Worm (Caenorhabditis elegans) whole organism, young adult: ENCODE results near the gene K08H10.10.

Source experiments
- B0261.1 ChIP-seq: sonication (generic microtip); optimal IDR thresholded peaks from 2 replicates; lab custom pipeline; 2016; ENCODE audit warnings: mild to moderate bottlenecking, missing genetic modification characterization, moderate library complexity, missing compliant biosample characterization
- D2030.7 ChIP-seq: fragments of 200-800 bp; sonication (Bioruptor generic); IDR thresholded peaks from 2 replicates; pipeline ENCODE4 v1.3.6; 2022; ENCODE audit warnings: missing genetic modification reagents, missing genetic modification characterization, missing compliant biosample characterization
- F23B12.7 ChIP-seq: sonication (generic microtip); optimal IDR thresholded peaks from 2 replicates; lab custom pipeline; 2017; ENCODE audit warnings: missing genetic modification characterization, mild to moderate bottlenecking, missing compliant biosample characterization, antibody characterized with exemption, moderate library complexity; ENCODE audit not compliant: insufficient read depth
- F33H1.4 ChIP-seq: fragments of 200-800 bp; sonication (Bioruptor generic); IDR thresholded peaks from 2 replicates; pipeline ENCODE4 v1.3.6; 2022; ENCODE audit warnings: missing genetic modification reagents, missing genetic modification characterization, missing compliant biosample characterization
- F39B2.1 ChIP-seq: fragments of 200-800 bp; sonication (Bioruptor generic); IDR thresholded peaks from 2 replicates; pipeline ENCODE4 v1.3.6; 2022; ENCODE audit warnings: missing genetic modification reagents, missing genetic modification characterization, missing compliant biosample characterization
- F49E8.2 ChIP-seq: sonication (generic microtip); optimal IDR thresholded peaks from 3 replicates; lab custom pipeline; 2017; ENCODE audit warnings: missing genetic modification characterization, mild to moderate bottlenecking, missing compliant biosample characterization, antibody characterized with exemption, moderate library complexity; ENCODE audit not compliant: insufficient read depth
- K12H6.12 ChIP-seq: fragments of 200-800 bp; sonication (Bioruptor generic); optimal IDR thresholded peaks from 2 replicates; lab custom pipeline; 2018; ENCODE audit warnings: mild to moderate bottlenecking, missing genetic modification characterization, missing compliant biosample characterization
- T26A5.8 ChIP-seq: sonication (generic microtip); optimal IDR thresholded peaks from 2 replicates; lab custom pipeline; 2016; ENCODE audit warnings: missing genetic modification characterization, missing compliant biosample characterization
- ZK185.1 ChIP-seq: sonication (generic microtip); optimal IDR thresholded peaks from 2 replicates; lab custom pipeline; 2016; ENCODE audit warnings: mild to moderate bottlenecking, missing genetic modification characterization, missing compliant biosample characterization; ENCODE audit not compliant: poor library complexity, severe bottlenecking
- ama-1 ChIP-seq, 3 experiments: fragments of 150-350 bp in 1 of 3; sonication (generic microtip) in 2 of 3; optimal IDR thresholded peaks; 2 replicates each; lab custom pipeline; 2014 to 2018; ENCODE audit warnings: missing biosample characterization in 2 of 3, missing genetic modification characterization in 2 of 3, missing genetic modification reagents in 2 of 3
- aptf-2 ChIP-seq: fragments of 200-800 bp; sonication (Bioruptor generic); conservative IDR thresholded peaks from 2 replicates; pipeline ENCODE4 v1.3.6; 2022; ENCODE audit warnings: missing genetic modification reagents, missing genetic modification characterization, missing compliant biosample characterization
- atf-7 ChIP-seq: sonication (generic microtip); optimal IDR thresholded peaks from 2 replicates; lab custom pipeline; 2017; ENCODE audit warnings: mild to moderate bottlenecking, missing genetic modification characterization, missing compliant biosample characterization
- athp-1 ChIP-seq: sonication (generic microtip); optimal IDR thresholded peaks from 2 replicates; lab custom pipeline; 2017; ENCODE audit warnings: mild to moderate bottlenecking, missing genetic modification characterization, missing compliant biosample characterization
- attf-5 ChIP-seq: fragments of 200-800 bp; sonication (Bioruptor generic); optimal IDR thresholded peaks from 2 replicates; lab custom pipeline; 2018; ENCODE audit warnings: mild to moderate bottlenecking, missing genetic modification characterization, missing compliant biosample characterization
- bed-1 ChIP-seq: fragments of 200-800 bp; sonication (Bioruptor generic); IDR thresholded peaks from 2 replicates; pipeline ENCODE4 v1.3.6; 2022; ENCODE audit warnings: missing genetic modification reagents, missing genetic modification characterization, missing compliant biosample characterization
- ceh-27 ChIP-seq: fragments of 200-800 bp; sonication (Bioruptor generic); optimal IDR thresholded peaks from 2 replicates; lab custom pipeline; 2018; ENCODE audit warnings: mild to moderate bottlenecking, missing genetic modification characterization, moderate library complexity, missing compliant biosample characterization
- ceh-58 ChIP-seq: fragments of 200-800 bp; sonication (Bioruptor generic); IDR thresholded peaks from 2 replicates; pipeline ENCODE4 v1.3.6; 2022; ENCODE audit warnings: missing genetic modification characterization, missing compliant biosample characterization
- efl-1 ChIP-seq: fragments of 150-350 bp; optimal IDR thresholded peaks from 2 replicates; lab custom pipeline; 2014; ENCODE audit warnings: missing biosample characterization, missing genetic modification reagents, missing genetic modification characterization
- ets-4 ChIP-seq: fragments of 200-800 bp; sonication (Bioruptor generic); optimal IDR thresholded peaks from 2 replicates; lab custom pipeline; 2018; ENCODE audit warnings: mild to moderate bottlenecking, missing genetic modification characterization, missing compliant biosample characterization
- hmg-1.2 ChIP-seq: fragments of 200-800 bp; sonication (Bioruptor generic); IDR thresholded peaks from 2 replicates; pipeline ENCODE4 v1.3.6; 2022; ENCODE audit warnings: missing genetic modification reagents, missing genetic modification characterization, missing compliant biosample characterization
- let-607 ChIP-seq, 2 experiments: fragments of 200-800 bp in 1 of 2; sonication (Bioruptor generic) in 1 of 2; sonication (generic microtip) in 1 of 2; optimal IDR thresholded peaks; 2 replicates each; lab custom pipeline; 2016 to 2018; ENCODE audit warnings: mild to moderate bottlenecking in 2 of 2, missing compliant biosample characterization in 2 of 2, missing genetic modification characterization in 2 of 2, moderate library complexity in 2 of 2, missing genotype in 1 of 2
- lir-1 ChIP-seq: fragments of 200-800 bp; sonication (Bioruptor generic); conservative IDR thresholded peaks from 2 replicates; pipeline ENCODE4 v1.3.6; 2022; ENCODE audit warnings: missing genetic modification reagents, missing genetic modification characterization, missing compliant biosample characterization
- lsl-1 ChIP-seq: fragments of 200-800 bp; sonication (Bioruptor generic); optimal IDR thresholded peaks from 2 replicates; lab custom pipeline; 2018; ENCODE audit warnings: mild to moderate bottlenecking, missing genetic modification characterization, moderate library complexity, missing compliant biosample characterization
- madf-3 ChIP-seq: fragments of 200-800 bp; sonication (Bioruptor generic); IDR thresholded peaks from 2 replicates; pipeline ENCODE4 v1.3.6; 2022; ENCODE audit warnings: missing genetic modification reagents, missing genetic modification characterization, missing compliant biosample characterization
- madf-8 ChIP-seq: fragments of 200-800 bp; sonication (Bioruptor generic); conservative IDR thresholded peaks from 2 replicates; pipeline ENCODE4 v1.3.6; 2022; ENCODE audit warnings: missing genetic modification reagents, missing genetic modification characterization, missing compliant biosample characterization
- mcd-1 ChIP-seq: fragments of 200-800 bp; sonication (Bioruptor generic); IDR thresholded peaks from 2 replicates; pipeline ENCODE4 v1.3.6; 2022; ENCODE audit warnings: missing genetic modification reagents, missing genetic modification characterization, missing compliant biosample characterization
- mes-4 ChIP-seq: sonication (generic microtip); optimal IDR thresholded peaks from 2 replicates; lab custom pipeline; 2016; ENCODE audit warnings: missing genotype, missing genetic modification characterization, missing compliant biosample characterization
- nhr-80 ChIP-seq: sonication (generic microtip); optimal IDR thresholded peaks from 2 replicates; lab custom pipeline; 2016; ENCODE audit warnings: missing genetic modification characterization, missing compliant biosample characterization
- pbrm-1 ChIP-seq: fragments of 200-800 bp; sonication (Bioruptor generic); IDR thresholded peaks from 2 replicates; pipeline ENCODE4 v1.3.6; 2022; ENCODE audit warnings: missing genetic modification reagents, missing genetic modification characterization, missing compliant biosample characterization
- sdz-38 ChIP-seq: sonication (generic microtip); optimal IDR thresholded peaks from 2 replicates; lab custom pipeline; 2016; ENCODE audit warnings: missing genotype, missing genetic modification characterization, missing compliant biosample characterization
- snpc-1.1 ChIP-seq: sonication (generic microtip); optimal IDR thresholded peaks from 2 replicates; lab custom pipeline; 2017; ENCODE audit warnings: missing genetic modification characterization, mild to moderate bottlenecking, missing compliant biosample characterization, antibody characterized with exemption, moderate library complexity, missing genotype, missing genetic modification reagents; ENCODE audit not compliant: insufficient read depth
- snpc-3.4 ChIP-seq: sonication (generic microtip); optimal IDR thresholded peaks from 2 replicates; lab custom pipeline; 2017; ENCODE audit warnings: missing genetic modification characterization, mild to moderate bottlenecking, missing compliant biosample characterization, antibody characterized with exemption, moderate library complexity, missing genotype, missing genetic modification reagents
- snpc-4 ChIP-seq, 5 experiments: fragments of 150-350 bp in 1 of 5; sonication (generic microtip) in 4 of 5; optimal IDR thresholded peaks; 2 replicates each; lab custom pipeline; 2014 to 2018; ENCODE audit warnings: missing genetic modification characterization in 5 of 5, missing biosample characterization in 3 of 5, antibody characterized with exemption in 2 of 5, mild to moderate bottlenecking in 2 of 5, missing compliant biosample characterization in 2 of 5, missing genotype in 2 of 5, moderate library complexity in 2 of 5, missing genetic modification reagents in 1 of 5
- tlf-1 ChIP-seq: fragments of 200-800 bp; sonication (Bioruptor generic); optimal IDR thresholded peaks from 2 replicates; lab custom pipeline; 2018; ENCODE audit warnings: mild to moderate bottlenecking, missing genetic modification characterization, missing compliant biosample characterization
- unc-62 ChIP-seq: fragments of 150-350 bp; optimal IDR thresholded peaks from 2 replicates; lab custom pipeline; 2014; ENCODE audit warnings: missing biosample characterization, missing genetic modification reagents, missing genetic modification characterization
- xnd-1 ChIP-seq: sonication (generic microtip); optimal IDR thresholded peaks from 2 replicates; lab custom pipeline; 2016; ENCODE audit warnings: missing genotype, missing genetic modification reagents, missing genetic modification characterization, missing compliant biosample characterization
- ztf-3 ChIP-seq: fragments of 200-800 bp; sonication (Bioruptor generic); optimal IDR thresholded peaks from 2 replicates; lab custom pipeline; 2018; ENCODE audit warnings: mild to moderate bottlenecking, missing genetic modification characterization, missing compliant biosample characterization

K08H10.10 gene

ce11 chrV:10002720-10003119, 1.9 kb downstream of the K08H10.10 start:
- TF ChIP-seq snpc-4 (GFP tag; optimal IDR thresholded peaks at IDR 0.05; lab: Kevin White, UChicago) (no peak), snpc-4 (tag; optimal IDR thresholded peaks at IDR 0.05; lab: Kevin White, UChicago) (no peak), ceh-27 (GFP tag; lab: Kevin White, UChicago) (peak; percentile 13)

ce11 chrV:10003315-10003969, 2.6 kb downstream of the K08H10.10 start:
- TF ChIP-seq ZK185.1 (tag; lab: Kevin White, UChicago) = peak; percentile 44
- peak; percentile 43 for TF ChIP-seq snpc-1.1 (tag; lab: Kevin White, UChicago)
- TF ChIP-seq lsl-1 (GFP tag; lab: Kevin White, UChicago) = peak; percentile 42
- TF ChIP-seq D2030.7 (GFP tag; lab: Robert Waterston, UW) = peak; percentile 56; the same call in 1 of the 2 replicates
- peak; percentile 32 for TF ChIP-seq madf-8
- TF ChIP-seq snpc-4 (GFP tag; optimal IDR thresholded peaks at IDR 0.05; lab: Kevin White, UChicago) = no peak
- peak in 1 of 4 experiments; percentile 7 for TF ChIP-seq snpc-4 (tag; optimal IDR thresholded peaks at IDR 0.05; lab: Kevin White, UChicago)
- no peak for TF ChIP-seq tlf-1 (GFP tag; lab: Kevin White, UChicago)
- no peak for TF ChIP-seq T26A5.8 (tag; lab: Kevin White, UChicago)
- TF ChIP-seq K12H6.12 (tag; lab: Kevin White, UChicago) = peak; percentile 2
- TF ChIP-seq sdz-38 (tag; lab: Kevin White, UChicago) = no peak
- no peak for TF ChIP-seq ztf-3 (GFP tag; lab: Kevin White, UChicago)
- no peak for TF ChIP-seq F39B2.1 (GFP tag; lab: Robert Waterston, UW)
- no peak for TF ChIP-seq ets-4 (GFP tag; lab: Kevin White, UChicago)
- TF ChIP-seq mes-4 (tag; lab: Kevin White, UChicago) = no peak
- TF ChIP-seq ama-1 (optimal IDR thresholded peaks at IDR 0.05; lab: Kevin White, UChicago) = no peak
- no peak for TF ChIP-seq ama-1 (GFP tag; optimal IDR thresholded peaks at IDR 0.05; lab: Kevin White, UChicago)
- no peak for TF ChIP-seq ceh-58 (GFP tag; lab: Robert Waterston, UW)
- no peak for TF ChIP-seq bed-1 (GFP tag; lab: Robert Waterston, UW)
- TF ChIP-seq snpc-3.4 (tag; lab: Kevin White, UChicago) = peak; percentile 73
- peak; percentile 72 for TF ChIP-seq hmg-1.2 (GFP tag; lab: Robert Waterston, UW)
- no peak for TF ChIP-seq B0261.1
- TF ChIP-seq nhr-80 = peak; percentile 81
- no peak for TF ChIP-seq attf-5
- TF ChIP-seq athp-1 (tag; lab: Kevin White, UChicago) = no peak
- TF ChIP-seq pbrm-1 (GFP tag; lab: Robert Waterston, UW) = no peak
- no peak for TF ChIP-seq madf-3 (GFP tag; lab: Robert Waterston, UW)
- no peak for TF ChIP-seq lir-1
- 0 out of 2 replicates have a peak, but pooled peaks have one; percentile 39 for TF ChIP-seq aptf-2 (GFP tag; lab: Robert Waterston, UW)
- TF ChIP-seq F49E8.2 (tag; lab: Kevin White, UChicago) = peak; percentile 21
- TF ChIP-seq atf-7 (tag; lab: Kevin White, UChicago) = peak; percentile 7
- TF ChIP-seq F33H1.4 (GFP tag; lab: Robert Waterston, UW) = no peak
- peak; percentile 47 for TF ChIP-seq efl-1 (GFP tag; lab: Kevin White, UChicago)
- no peak for TF ChIP-seq xnd-1 (tag; lab: Kevin White, UChicago)
- peak; percentile 12 for TF ChIP-seq F23B12.7 (tag; lab: Kevin White, UChicago)
- peak; percentile 24 to 33 for TF ChIP-seq let-607 (tag; optimal IDR thresholded peaks at IDR 0.05; lab: Kevin White, UChicago)
- peak; percentile 63 for TF ChIP-seq unc-62
- TF ChIP-seq mcd-1 = peak; percentile 83
